Worm (Caenorhabditis elegans) whole organism, L1 larva: ENCODE data around the gene srh-46.

Experiments
- aha-1 ChIP-seq: fragments of 150-350 bp; optimal IDR thresholded peaks from 2 replicates; lab custom pipeline; 2014; ENCODE audit warnings: missing biosample characterization, missing genetic modification characterization
- ama-1 ChIP-seq: fragments of 150-350 bp; optimal IDR thresholded peaks from 2 replicates; lab custom pipeline; 2014
- ceh-82 ChIP-seq, 3 experiments: fragments of 150-350 bp in 1 of 3; sonication (generic microtip) in 2 of 3; optimal IDR thresholded peaks; 2 replicates each; lab custom pipeline; 2014 to 2017; ENCODE audit warnings: missing biosample characterization in 3 of 3, missing genetic modification characterization in 3 of 3
- dpl-1 ChIP-seq, 3 experiments: fragments of 150-350 bp in 2 of 3; sonication (generic microtip) in 1 of 3; optimal IDR thresholded peaks; 2 replicates each; lab custom pipeline; 2014 to 2017; ENCODE audit warnings: missing biosample characterization in 3 of 3, missing genetic modification characterization in 3 of 3, missing genetic modification reagents in 3 of 3
- egl-27 ChIP-seq, 2 experiments: fragments of 150-350 bp in 1 of 2; sonication (generic microtip); optimal IDR thresholded peaks; 3 replicates each; lab custom pipeline; 2017 to 2018; ENCODE audit warnings: missing biosample characterization in 2 of 2, missing genetic modification characterization in 2 of 2, missing genetic modification reagents in 2 of 2
- elt-3 ChIP-seq, 6 experiments: fragments of 150-350 bp in 1 of 6; sonication (generic microtip); optimal IDR thresholded peaks; 2 replicates each; lab custom pipeline; 2017 to 2018; ENCODE audit warnings: missing biosample characterization in 6 of 6, missing genetic modification characterization in 6 of 6, inconsistent platforms in 1 of 6
- lin-15B ChIP-seq: fragments of 150-350 bp; sonication (generic microtip); optimal IDR thresholded peaks from 3 replicates; lab custom pipeline; 2014; ENCODE audit warnings: missing biosample characterization, missing genetic modification characterization
- nhr-11 ChIP-seq: fragments of 150-350 bp; optimal IDR thresholded peaks from 2 replicates; lab custom pipeline; 2014; ENCODE audit warnings: missing biosample characterization, missing genetic modification characterization
- nhr-12 ChIP-seq: sonication (generic microtip); optimal IDR thresholded peaks from 2 replicates; lab custom pipeline; 2017; ENCODE audit warnings: missing biosample characterization, missing genetic modification characterization
- skn-1 ChIP-seq: fragments of 150-350 bp; optimal IDR thresholded peaks from 2 replicates; lab custom pipeline; 2014; ENCODE audit warnings: missing biosample characterization, missing genetic modification characterization
- tbx-2 ChIP-seq: sonication (generic microtip); optimal IDR thresholded peaks from 2 replicates; lab custom pipeline; 2016; ENCODE audit warnings: missing genetic modification characterization, missing compliant biosample characterization
- unc-86 ChIP-seq: sonication (generic microtip); optimal IDR thresholded peaks from 2 replicates; lab custom pipeline; 2016; ENCODE audit warnings: missing genetic modification characterization, missing compliant biosample characterization

DNA sequence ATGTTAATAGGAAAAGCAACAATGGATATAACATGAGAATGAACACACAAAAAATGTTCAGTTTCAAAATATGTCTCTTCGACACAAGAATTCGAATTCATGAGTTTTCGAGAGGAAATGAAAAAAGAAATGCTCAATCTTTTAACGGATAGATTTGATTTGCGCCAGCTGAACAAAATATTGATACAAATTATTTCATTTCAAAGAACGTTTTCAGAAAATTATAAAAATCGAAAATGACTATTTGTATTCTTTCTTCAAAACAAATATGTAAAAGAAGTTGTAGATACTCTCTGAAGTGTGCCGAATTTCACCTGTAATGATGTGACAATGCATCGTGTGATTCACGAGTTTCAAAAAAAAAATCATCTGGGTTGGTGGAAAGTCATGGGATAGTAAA, 2.1 kb downstream of the srh-46 start, which contains the start of gene srh-47:
- TF ChIP-seq elt-3 (tag; optimal IDR thresholded peaks at IDR 0.05; lab: Kevin White, UChicago) (no peak), nhr-11 (tag; lab: Kevin White, UChicago) (no peak), ceh-82 (tag; optimal IDR thresholded peaks at IDR 0.05; lab: Kevin White, UChicago) (no peak), ama-1 (no peak), egl-27 (tag; optimal IDR thresholded peaks at IDR 0.05; lab: Kevin White, UChicago) (no peak), aha-1 (tag; lab: Kevin White, UChicago) (no peak), unc-86 (tag; lab: Kevin White, UChicago) (no peak), dpl-1 (GFP tag; optimal IDR thresholded peaks at IDR 0.05; lab: Kevin White, UChicago) (no peak), tbx-2 (tag; lab: Kevin White, UChicago) (no peak), lin-15B (no peak), nhr-12 (tag; lab: Kevin White, UChicago) (no peak), skn-1 (no peak)
